Fruit fly (Drosophila melanogaster) whole organism, wandering third instar larva: ENCODE results near the gene amos.

Experiments
- Hr83 ChIP-seq: fragments of 200-300 bp; sonication (Bioruptor generic); optimal IDR thresholded peaks from 2 replicates; lab custom pipeline; 2016; ENCODE audit warnings: missing biosample characterization, mild to moderate bottlenecking, missing genetic modification characterization, moderate library complexity; ENCODE audit not compliant: poor library complexity, severe bottlenecking
- Myc ChIP-seq: fragments of >200 bp; optimal IDR thresholded peaks from 2 replicates; lab custom pipeline; 2017
- lola ChIP-seq: fragments of >200 bp; optimal IDR thresholded peaks from 2 replicates; lab custom pipeline; 2017; ENCODE audit warnings: missing biosample characterization, missing genetic modification characterization

DNA sequence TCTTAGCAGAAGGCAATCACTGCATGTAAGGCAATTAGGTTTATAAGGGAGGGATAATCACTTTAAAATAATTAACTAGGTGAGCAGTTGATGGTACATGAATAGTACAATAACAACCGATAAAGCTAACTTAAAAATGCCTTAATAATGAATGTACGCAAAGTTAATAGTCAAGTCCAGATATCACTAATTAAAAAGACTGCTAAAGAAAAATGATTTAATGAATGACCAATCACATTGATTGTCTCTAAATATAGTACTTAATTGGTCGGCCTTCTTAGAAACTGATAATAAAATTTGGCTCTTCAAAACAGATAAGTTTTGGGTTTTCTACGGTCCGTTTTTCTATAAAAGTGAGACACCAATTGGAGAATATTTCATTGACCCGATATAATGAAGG lies 8.8 kb upstream of the amos start, which contains the start of gene CG31789:
- TF ChIP-seq lola (GFP tag; lab: Kevin White, UChicago) (no peak), Myc (no peak), Hr83 (GFP tag; lab: Kevin White, UChicago) (no peak)
